Fruit fly (Drosophila melanogaster) whole organism, prepupa: ENCODE data around the gene Bulli.

Experiments
- Blimp-1 ChIP-seq: fragments of 200-800 bp; sonication (Bioruptor generic); optimal IDR thresholded peaks from 3 replicates; lab custom pipeline; 2017; ENCODE audit warnings: missing biosample characterization, missing genetic modification characterization, mild to moderate bottlenecking, moderate library complexity, missing genetic modification reagents
- CG10631 ChIP-seq: fragments of 200-800 bp; sonication (Bioruptor generic); optimal IDR thresholded peaks from 2 replicates; lab custom pipeline; 2016; ENCODE audit warnings: missing biosample characterization, missing genetic modification characterization
- CG10669 ChIP-seq: fragments of 200-800 bp; sonication (Bioruptor generic); optimal IDR thresholded peaks from 3 replicates; lab custom pipeline; 2018; ENCODE audit warnings: missing biosample characterization, mild to moderate bottlenecking, missing genetic modification characterization, moderate library complexity
- CG11294 ChIP-seq: fragments of 200-800 bp; sonication (Bioruptor generic); IDR thresholded peaks from 2 replicates; pipeline ENCODE4 v1.3.6; 2022; ENCODE audit warnings: missing biosample characterization, missing genetic modification characterization
- CG11902 ChIP-seq: fragments of 200-800 bp; sonication (Bioruptor generic); optimal IDR thresholded peaks from 3 replicates; lab custom pipeline; 2016; ENCODE audit warnings: missing biosample characterization, missing genetic modification characterization
- CG15336 ChIP-seq: fragments of 200-800 bp; sonication (Bioruptor generic); IDR thresholded peaks from 2 replicates; pipeline ENCODE4 v1.3.6; 2022; ENCODE audit warnings: missing biosample characterization, missing genetic modification characterization
- CG1621 ChIP-seq: fragments of 200-800 bp; sonication (Bioruptor generic); optimal IDR thresholded peaks from 3 replicates; lab custom pipeline; 2018; ENCODE audit warnings: missing biosample characterization, mild to moderate bottlenecking, missing genetic modification characterization
- CG16779 ChIP-seq: fragments of 200-800 bp; sonication (Bioruptor generic); optimal IDR thresholded peaks from 3 replicates; lab custom pipeline; 2017; ENCODE audit warnings: missing biosample characterization, mild to moderate bottlenecking, missing genetic modification characterization
- CG3032 ChIP-seq: fragments of 200-800 bp; optimal IDR thresholded peaks from 2 replicates; lab custom pipeline; 2019; ENCODE audit warnings: missing biosample characterization, mild to moderate bottlenecking, missing genetic modification characterization, moderate library complexity
- CG34406 ChIP-seq: fragments of 200-800 bp; sonication (Bioruptor generic); optimal IDR thresholded peaks from 3 replicates; lab custom pipeline; 2016; ENCODE audit warnings: missing biosample characterization, missing genetic modification characterization
- CG3919 ChIP-seq: fragments of 200-800 bp; sonication (Bioruptor generic); optimal IDR thresholded peaks from 3 replicates; lab custom pipeline; 2016; ENCODE audit warnings: missing biosample characterization, missing genetic modification characterization
- CG4318 ChIP-seq: fragments of 200-800 bp; sonication (Bioruptor generic); optimal IDR thresholded peaks from 3 replicates; lab custom pipeline; 2017; ENCODE audit warnings: missing biosample characterization, mild to moderate bottlenecking, missing genetic modification characterization
- CG6163 ChIP-seq: fragments of 200-800 bp; sonication (Bioruptor generic); IDR thresholded peaks from 3 replicates; pipeline ENCODE4 v1.3.6; 2022; ENCODE audit warnings: missing biosample characterization, missing genetic modification characterization
- CG6276 ChIP-seq: fragments of 200-800 bp; sonication (Bioruptor generic); optimal IDR thresholded peaks from 2 replicates; lab custom pipeline; 2017; ENCODE audit warnings: missing biosample characterization, mild to moderate bottlenecking, missing genetic modification characterization
- CG6792 ChIP-seq: fragments of 200-800 bp; sonication (Bioruptor generic); optimal IDR thresholded peaks from 3 replicates; lab custom pipeline; 2016; ENCODE audit warnings: missing biosample characterization, missing genetic modification characterization
- CG6808 ChIP-seq: fragments of 200-800 bp; sonication (Bioruptor generic); optimal IDR thresholded peaks from 3 replicates; lab custom pipeline; 2017; ENCODE audit warnings: missing biosample characterization, missing genetic modification characterization, mild to moderate bottlenecking, moderate library complexity, missing genetic modification reagents
- CG7368 ChIP-seq: fragments of 200-800 bp; sonication (Bioruptor generic); optimal IDR thresholded peaks from 3 replicates; lab custom pipeline; 2016; ENCODE audit warnings: missing biosample characterization, missing genetic modification characterization
- CG8119 ChIP-seq: fragments of 200-800 bp; sonication (Bioruptor generic); IDR thresholded peaks from 3 replicates; pipeline ENCODE4 v1.3.6; 2022; ENCODE audit warnings: missing biosample characterization, missing genetic modification characterization
- CG8319 ChIP-seq: fragments of 200-800 bp; sonication (Bioruptor generic); optimal IDR thresholded peaks from 3 replicates; lab custom pipeline; 2016; ENCODE audit warnings: missing biosample characterization, missing genetic modification characterization
- CG8632 ChIP-seq: fragments of 200-800 bp; sonication (Bioruptor generic); optimal IDR thresholded peaks from 3 replicates; lab custom pipeline; 2016; ENCODE audit warnings: missing biosample characterization, missing genetic modification characterization
- CG9139 ChIP-seq: fragments of 200-800 bp; sonication (Bioruptor generic); optimal IDR thresholded peaks from 3 replicates; lab custom pipeline; 2017; ENCODE audit warnings: missing biosample characterization, mild to moderate bottlenecking, missing genetic modification characterization
- Eip75B ChIP-seq: fragments of 200-800 bp; sonication (Bioruptor generic); optimal IDR thresholded peaks from 3 replicates; lab custom pipeline; 2016; ENCODE audit warnings: missing biosample characterization, missing genetic modification characterization
- Eip78C ChIP-seq: fragments of 200-800 bp; sonication (Bioruptor generic); peaks from one replicate; lab custom pipeline; 2016; ENCODE audit warnings: missing biosample characterization, missing genetic modification characterization
- Eip93F ChIP-seq: fragments of 200-800 bp; sonication (Bioruptor generic); optimal IDR thresholded peaks from 2 replicates; lab custom pipeline; 2016; ENCODE audit warnings: missing biosample characterization, mild to moderate bottlenecking, missing genetic modification characterization
- Ets21C ChIP-seq: fragments of 200-800 bp; sonication (Bioruptor generic); optimal IDR thresholded peaks from 3 replicates; lab custom pipeline; 2016; ENCODE audit warnings: missing biosample characterization, missing genetic modification characterization
- Ets96B ChIP-seq: fragments of 200-800 bp; optimal IDR thresholded peaks from 2 replicates; lab custom pipeline; 2019; ENCODE audit warnings: missing biosample characterization, mild to moderate bottlenecking, missing genetic modification characterization, moderate library complexity
- Hr38 ChIP-seq: sonication (Bioruptor generic); optimal IDR thresholded peaks from 2 replicates; lab custom pipeline; 2016; ENCODE audit warnings: missing biosample characterization, missing genetic modification characterization
- Hr39 ChIP-seq: fragments of 200-800 bp; sonication (Bioruptor generic); optimal IDR thresholded peaks from 2 replicates; lab custom pipeline; 2016; ENCODE audit warnings: missing biosample characterization, missing genetic modification characterization
- Hr4 ChIP-seq: fragments of 200-800 bp; sonication (Bioruptor generic); optimal IDR thresholded peaks from 3 replicates; lab custom pipeline; 2016; ENCODE audit warnings: missing biosample characterization, missing genetic modification characterization
- Lpt ChIP-seq: fragments of 200-800 bp; sonication (Bioruptor generic); optimal IDR thresholded peaks from 3 replicates; lab custom pipeline; 2016; ENCODE audit warnings: missing biosample characterization, missing genetic modification characterization
- Met ChIP-seq: fragments of 200-800 bp; sonication (Bioruptor generic); optimal IDR thresholded peaks from 3 replicates; lab custom pipeline; 2016; ENCODE audit warnings: missing biosample characterization, missing genetic modification characterization
- OdsH ChIP-seq: fragments of 200-800 bp; sonication (Bioruptor generic); optimal IDR thresholded peaks from 3 replicates; lab custom pipeline; 2016; ENCODE audit warnings: missing biosample characterization, missing genetic modification characterization
- Smox ChIP-seq: fragments of 200-800 bp; sonication (Bioruptor generic); optimal IDR thresholded peaks from 3 replicates; lab custom pipeline; 2016; ENCODE audit warnings: missing biosample characterization, missing genetic modification characterization
- Sox102F ChIP-seq: fragments of 200-800 bp; sonication (Bioruptor generic); optimal IDR thresholded peaks from 2 replicates; lab custom pipeline; 2016; ENCODE audit warnings: missing biosample characterization, mild to moderate bottlenecking, missing genetic modification characterization
- Sox14 ChIP-seq: fragments of 200-800 bp; sonication (Bioruptor generic); optimal IDR thresholded peaks from 3 replicates; lab custom pipeline; 2016; ENCODE audit warnings: missing biosample characterization, missing genetic modification characterization
- achi ChIP-seq: fragments of 200-800 bp; sonication (Bioruptor generic); optimal IDR thresholded peaks from 3 replicates; lab custom pipeline; 2016; ENCODE audit warnings: missing biosample characterization, missing genetic modification characterization
- acj6 ChIP-seq: fragments of 200-800 bp; sonication (Bioruptor generic); optimal IDR thresholded peaks from 3 replicates; lab custom pipeline; 2016; ENCODE audit warnings: missing biosample characterization, missing genetic modification characterization
- cyc ChIP-seq: fragments of 200-800 bp; sonication (Bioruptor generic); optimal IDR thresholded peaks from 3 replicates; lab custom pipeline; 2016; ENCODE audit warnings: missing biosample characterization, missing genetic modification characterization
- dsx ChIP-seq: fragments of 200-800 bp; optimal IDR thresholded peaks from 3 replicates; lab custom pipeline; 2019; ENCODE audit warnings: missing biosample characterization, mild to moderate bottlenecking, missing genetic modification characterization, moderate library complexity; ENCODE audit not compliant: poor library complexity, severe bottlenecking
- eg ChIP-seq: fragments of 200-800 bp; sonication (Bioruptor generic); IDR thresholded peaks from 3 replicates; pipeline ENCODE4 v1.3.6; 2022; ENCODE audit warnings: missing biosample characterization, missing genetic modification characterization
- esn ChIP-seq: fragments of 200-800 bp; sonication (Bioruptor generic); optimal IDR thresholded peaks from 2 replicates; lab custom pipeline; 2016; ENCODE audit warnings: missing biosample characterization, mild to moderate bottlenecking, missing genetic modification characterization, moderate library complexity
- fd59A ChIP-seq: fragments of 200-800 bp; sonication (Bioruptor generic); optimal IDR thresholded peaks from 2 replicates; lab custom pipeline; 2017; ENCODE audit warnings: missing biosample characterization, mild to moderate bottlenecking, missing genetic modification characterization, missing genetic modification reagents
- fkh ChIP-seq: fragments of 200-800 bp; sonication (Bioruptor generic); optimal IDR thresholded peaks from 3 replicates; lab custom pipeline; 2017; ENCODE audit warnings: missing biosample characterization, mild to moderate bottlenecking, missing genetic modification characterization, moderate library complexity
- lz ChIP-seq: fragments of 200-800 bp; sonication (Bioruptor generic); optimal IDR thresholded peaks from 3 replicates; lab custom pipeline; 2016; ENCODE audit warnings: missing biosample characterization, missing genetic modification characterization
- net ChIP-seq: fragments of 200-800 bp; sonication (Bioruptor generic); optimal IDR thresholded peaks from 3 replicates; lab custom pipeline; 2016; ENCODE audit warnings: missing biosample characterization, missing genetic modification characterization
- pdm3 ChIP-seq: fragments of 200-800 bp; sonication (Bioruptor generic); optimal IDR thresholded peaks from 3 replicates; lab custom pipeline; 2016; ENCODE audit warnings: missing biosample characterization, missing genetic modification characterization
- salr ChIP-seq, 2 experiments: fragments of 200-800 bp; sonication (Bioruptor generic); optimal IDR thresholded peaks; 3 replicates each; lab custom pipeline; 2016 to 2018; ENCODE audit warnings: missing biosample characterization in 2 of 2, missing genetic modification characterization in 2 of 2, mild to moderate bottlenecking in 1 of 2
- svp ChIP-seq: fragments of 200-800 bp; sonication (Bioruptor generic); peaks from one replicate; lab custom pipeline; 2016; ENCODE audit warnings: missing biosample characterization, missing genetic modification characterization
- topi ChIP-seq: fragments of 200-800 bp; sonication (Bioruptor generic); optimal IDR thresholded peaks from 3 replicates; lab custom pipeline; 2016; ENCODE audit warnings: missing biosample characterization, missing genetic modification characterization
- vri ChIP-seq: fragments of 200-800 bp; sonication (Bioruptor generic); optimal IDR thresholded peaks from 3 replicates; lab custom pipeline; 2016; ENCODE audit warnings: missing biosample characterization, mild to moderate bottlenecking, missing genetic modification characterization

The Bulli gene

DNA sequence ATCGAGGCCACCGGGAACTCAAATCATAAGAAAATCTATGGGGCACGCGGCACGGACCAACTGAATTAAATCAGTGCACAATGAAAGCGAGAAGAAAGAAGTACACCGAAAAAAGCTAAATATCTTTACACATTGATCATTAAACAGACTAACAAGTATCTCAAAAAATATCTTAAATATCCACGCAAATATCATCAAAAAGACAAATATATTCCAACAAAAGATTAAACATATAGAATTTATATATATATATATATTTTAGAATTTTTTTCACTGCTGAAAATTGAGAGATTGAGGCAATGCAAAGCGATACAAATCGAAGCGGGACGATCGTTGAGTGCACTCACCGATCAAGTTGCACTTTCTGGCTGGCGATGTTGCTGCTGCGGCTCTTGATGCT is 33.1 kb upstream of the Bulli start (continued):
- TF ChIP-seq CG8319 (no peak), salr (GFP tag; optimal IDR thresholded peaks at IDR 0.05; lab: Kevin White, UChicago) (peak in 1 of 2 experiments; percentile 23), Smox (GFP tag; lab: Kevin White, UChicago) (no peak), Met (GFP tag; lab: Kevin White, UChicago) (no peak), achi (GFP tag; lab: Kevin White, UChicago) (peak; percentile 23), CG11902 (GFP tag; lab: Kevin White, UChicago) (no peak), lz (no peak), pdm3 (GFP tag; lab: Kevin White, UChicago) (peak; percentile 14), Blimp-1 (GFP tag; lab: Kevin White, UChicago) (no peak), CG6163 (GFP tag; lab: Robert Waterston, UW) (no peak), eg (GFP tag; lab: Robert Waterston, UW) (0 out of 3 replicates have a peak, but pooled peaks have one; percentile 30), Sox102F (GFP tag; lab: Kevin White, UChicago) (no peak), CG1621 (tag; lab: Kevin White, UChicago) (no peak), acj6 (peak; percentile 33), CG3032 (tag; lab: Kevin White, UChicago) (no peak), Ets21C (GFP tag; lab: Kevin White, UChicago) (no peak), topi (no peak)

dm6 chr3L:6457208-6457607 is 31.3 kb upstream of the Bulli start:
- no peak for TF ChIP-seq Sox14 (GFP tag; lab: Kevin White, UChicago)
- TF ChIP-seq net (GFP tag; lab: Kevin White, UChicago): no peak
- TF ChIP-seq cyc (GFP tag; lab: Kevin White, UChicago): no peak
- no peak for TF ChIP-seq lz
- TF ChIP-seq CG11902 (GFP tag; lab: Kevin White, UChicago): no peak
- peak; percentile 28 for TF ChIP-seq CG6276
- no peak for TF ChIP-seq Hr39 (GFP tag; lab: Kevin White, UChicago)
- peak; percentile 59; the same call in 2 of the 3 replicates for TF ChIP-seq CG8119 (GFP tag; lab: Robert Waterston, UW)
- no peak for TF ChIP-seq fkh (GFP tag; lab: Kevin White, UChicago)
- TF ChIP-seq topi: no peak
- peak; percentile 8 for TF ChIP-seq pdm3 (GFP tag; lab: Kevin White, UChicago)
- TF ChIP-seq Hr4: no peak
- no peak for TF ChIP-seq CG3919 (GFP tag; lab: Kevin White, UChicago)
- no peak for TF ChIP-seq Hr38 (GFP tag; lab: Kevin White, UChicago)
- no peak for TF ChIP-seq CG34406
- no peak for TF ChIP-seq CG8632 (GFP tag; lab: Kevin White, UChicago)
- TF ChIP-seq esn (GFP tag; lab: Kevin White, UChicago): no peak
- TF ChIP-seq dsx (GFP tag; lab: Kevin White, UChicago): no peak
- no peak for TF ChIP-seq CG6808 (GFP tag; lab: Kevin White, UChicago)
- no peak for TF ChIP-seq CG11294 (GFP tag; lab: Robert Waterston, UW)
- no peak; the same call in 1 of the 2 replicates for TF ChIP-seq CG15336 (GFP tag; lab: Robert Waterston, UW)
- no peak for TF ChIP-seq CG8319
- no peak for TF ChIP-seq svp (GFP tag; lab: Kevin White, UChicago)
- no peak for TF ChIP-seq Smox (GFP tag; lab: Kevin White, UChicago)
- TF ChIP-seq CG6792 (GFP tag; lab: Kevin White, UChicago): no peak
- TF ChIP-seq CG4318: no peak
- TF ChIP-seq CG16779 (tag; lab: Kevin White, UChicago): no peak
- peak; percentile 9 for TF ChIP-seq CG10631 (GFP tag; lab: Kevin White, UChicago)
- TF ChIP-seq CG10669: no peak
- TF ChIP-seq Eip93F (GFP tag; lab: Kevin White, UChicago): no peak
- peak; percentile 5 for TF ChIP-seq Lpt (GFP tag; lab: Kevin White, UChicago)
- no peak for TF ChIP-seq CG7368
- TF ChIP-seq Eip75B: no peak
- TF ChIP-seq achi (GFP tag; lab: Kevin White, UChicago): no peak
- peak; percentile 22; the same call in 1 of the 3 replicates for TF ChIP-seq CG6163 (GFP tag; lab: Robert Waterston, UW)
- TF ChIP-seq CG9139 (GFP tag; lab: Kevin White, UChicago): no peak
- TF ChIP-seq fd59A (GFP tag; lab: Kevin White, UChicago): no peak
- no peak for TF ChIP-seq OdsH
- no peak for TF ChIP-seq Sox102F (GFP tag; lab: Kevin White, UChicago)
- no peak for TF ChIP-seq vri (GFP tag; lab: Kevin White, UChicago)
- TF ChIP-seq CG3032 (tag; lab: Kevin White, UChicago): peak; percentile 12
- TF ChIP-seq Eip78C (GFP tag; lab: Kevin White, UChicago): peak; percentile 68
- TF ChIP-seq Ets96B (tag; lab: Kevin White, UChicago): no peak
